Fruit fly (Drosophila melanogaster) whole organism, prepupa: ENCODE data around the gene wit.

Source experiments
- CG16779 ChIP-seq: fragments of 200-800 bp; sonication (Bioruptor generic); optimal IDR thresholded peaks from 3 replicates; lab custom pipeline; 2017; ENCODE audit warnings: missing biosample characterization, mild to moderate bottlenecking, missing genetic modification characterization
- Hr38 ChIP-seq: sonication (Bioruptor generic); optimal IDR thresholded peaks from 2 replicates; lab custom pipeline; 2016; ENCODE audit warnings: missing biosample characterization, missing genetic modification characterization

dm6 chr3L:4108844-4109494 is 37.5 kb upstream of the wit start:
- no peak for TF ChIP-seq Hr38 (GFP tag; lab: Kevin White, UChicago)
- TF ChIP-seq CG16779: peak; percentile 16
